Fruit fly (Drosophila melanogaster) whole organism, embryonic: Measurements from ENCODE around the gene Mvl.

Experiments
- B-H2 ChIP-seq: fragments of 200-800 bp; sonication (Bioruptor generic); optimal IDR thresholded peaks from 2 replicates; lab custom pipeline; 2018; ENCODE audit warnings: missing biosample characterization, mild to moderate bottlenecking, missing genetic modification characterization
- BEAF-32 ChIP-seq: fragments of 200-800 bp; sonication (Bioruptor generic); optimal IDR thresholded peaks from 3 replicates; lab custom pipeline; 2017; ENCODE audit warnings: missing biosample characterization, missing genetic modification characterization, mild to moderate bottlenecking, moderate library complexity, missing genetic modification reagents
- CG10147 ChIP-seq: fragments of 200-800 bp; sonication (Bioruptor generic); optimal IDR thresholded peaks from 2 replicates; lab custom pipeline; 2019; ENCODE audit warnings: missing biosample characterization, mild to moderate bottlenecking, missing genetic modification characterization, moderate library complexity
- CG10321 ChIP-seq: fragments of 200-800 bp; sonication (Bioruptor generic); IDR thresholded peaks from 2 replicates; pipeline ENCODE4 v1.3.6; 2022; ENCODE audit warnings: missing biosample characterization, missing genetic modification characterization
- CG11456 ChIP-seq: fragments of 200-800 bp; sonication (Bioruptor generic); IDR thresholded peaks from 3 replicates; pipeline ENCODE4 v1.3.6; 2022; ENCODE audit warnings: missing biosample characterization, missing genetic modification characterization
- CG13624 ChIP-seq: fragments of 200-800 bp; sonication (Bioruptor generic); optimal IDR thresholded peaks from 2 replicates; lab custom pipeline; 2016; ENCODE audit warnings: missing biosample characterization, missing genetic modification characterization
- CG15073 ChIP-seq: fragments of 200-800 bp; sonication (Bioruptor generic); optimal IDR thresholded peaks from 2 replicates; lab custom pipeline; 2016; ENCODE audit warnings: missing biosample characterization, missing genetic modification characterization
- CG15696 ChIP-seq: fragments of 200-800 bp; sonication (Bioruptor generic); optimal IDR thresholded peaks from 2 replicates; lab custom pipeline; 2019; ENCODE audit warnings: missing biosample characterization, mild to moderate bottlenecking, missing genetic modification characterization, moderate library complexity
- CG1603 ChIP-seq: fragments of 200-800 bp; sonication (Bioruptor generic); optimal IDR thresholded peaks from 2 replicates; lab custom pipeline; 2019; ENCODE audit warnings: missing biosample characterization, mild to moderate bottlenecking, missing genetic modification characterization, moderate library complexity
- CG17186 ChIP-seq: fragments of 200-800 bp; sonication (Bioruptor generic); optimal IDR thresholded peaks from 3 replicates; lab custom pipeline; 2017; ENCODE audit warnings: missing biosample characterization, missing genetic modification reagents, missing genetic modification characterization
- CG1792 ChIP-seq: fragments of 200-800 bp; sonication (Bioruptor generic); optimal IDR thresholded peaks from 2 replicates; lab custom pipeline; 2016; ENCODE audit warnings: missing biosample characterization, missing genetic modification characterization
- CG18476 ChIP-seq: fragments of 200-800 bp; sonication (Bioruptor generic); optimal IDR thresholded peaks from 2 replicates; lab custom pipeline; 2016; ENCODE audit warnings: missing biosample characterization, mild to moderate bottlenecking, missing genetic modification characterization
- CG34376 ChIP-seq: fragments of 200-800 bp; sonication (Bioruptor generic); optimal IDR thresholded peaks from 2 replicates; lab custom pipeline; 2018; ENCODE audit warnings: missing biosample characterization, mild to moderate bottlenecking, missing genetic modification characterization
- CG3847 ChIP-seq: fragments of 200-800 bp; sonication (Bioruptor generic); IDR thresholded peaks from 2 replicates; pipeline ENCODE4 v1.3.6; 2022; ENCODE audit warnings: missing biosample characterization, missing genetic modification characterization
- CG8281 ChIP-seq: fragments of 200-800 bp; sonication (Bioruptor generic); optimal IDR thresholded peaks from 2 replicates; lab custom pipeline; 2018; ENCODE audit warnings: missing biosample characterization, mild to moderate bottlenecking, missing genetic modification characterization, moderate library complexity
- CG9609 ChIP-seq: fragments of 200-800 bp; sonication (Bioruptor generic); optimal IDR thresholded peaks from 3 replicates; lab custom pipeline; 2016; ENCODE audit warnings: missing biosample characterization, missing genetic modification characterization
- CTCF ChIP-seq: fragments of 200-800 bp; sonication (Bioruptor generic); optimal IDR thresholded peaks from 2 replicates; lab custom pipeline; 2017; ENCODE audit warnings: missing biosample characterization, mild to moderate bottlenecking, missing genetic modification characterization, moderate library complexity
- Chrac-16 ChIP-seq: fragments of 200-800 bp; sonication (Bioruptor generic); optimal IDR thresholded peaks from 3 replicates; lab custom pipeline; 2016; ENCODE audit warnings: missing biosample characterization, missing genetic modification characterization
- CrebB ChIP-seq: fragments of 200-800 bp; sonication (Bioruptor generic); optimal IDR thresholded peaks from 3 replicates; lab custom pipeline; 2018; ENCODE audit warnings: missing biosample characterization, mild to moderate bottlenecking, missing genetic modification characterization
- Dbx ChIP-seq: fragments of 200-800 bp; sonication (Bioruptor generic); IDR thresholded peaks from 3 replicates; pipeline ENCODE4 v1.3.6; 2022; ENCODE audit warnings: missing biosample characterization, missing genetic modification characterization
- Dfd ChIP-seq, 2 experiments: fragments of >200 bp; optimal IDR thresholded peaks; 2 replicates each; lab custom pipeline; 2017; ENCODE audit warnings: missing biosample characterization in 2 of 2, missing genetic modification characterization in 2 of 2
- Dip3 ChIP-seq: fragments of 200-800 bp; sonication (Bioruptor generic); optimal IDR thresholded peaks from 3 replicates; lab custom pipeline; 2016; ENCODE audit warnings: missing biosample characterization, missing genetic modification characterization
- E2f2 ChIP-seq: fragments of 200-800 bp; sonication (Bioruptor generic); IDR thresholded peaks from 2 replicates; pipeline ENCODE4 v1.3.6; 2022; ENCODE audit warnings: missing biosample characterization, missing genetic modification characterization
- Elba2 ChIP-seq: fragments of 200-800 bp; sonication (Bioruptor generic); optimal IDR thresholded peaks from 3 replicates; lab custom pipeline; 2016; ENCODE audit warnings: missing biosample characterization, missing genetic modification characterization
- Fer1 ChIP-seq: fragments of 200-800 bp; sonication (Bioruptor generic); optimal IDR thresholded peaks from 2 replicates; lab custom pipeline; 2017; ENCODE audit warnings: missing biosample characterization, mild to moderate bottlenecking, missing genetic modification characterization
- Hand ChIP-seq: fragments of 200-800 bp; sonication (Bioruptor generic); optimal IDR thresholded peaks from 2 replicates; lab custom pipeline; 2017; ENCODE audit warnings: mild to moderate bottlenecking, missing biosample characterization, missing genetic modification reagents, missing genetic modification characterization
- Lhr ChIP-seq: fragments of 200-800 bp; sonication (Bioruptor generic); optimal IDR thresholded peaks from 3 replicates; lab custom pipeline; 2017; ENCODE audit warnings: mild to moderate bottlenecking, missing biosample characterization, missing genetic modification reagents, missing genetic modification characterization
- Nf-YB ChIP-seq: fragments of 200-800 bp; sonication (Bioruptor generic); optimal IDR thresholded peaks from 3 replicates; lab custom pipeline; 2019; ENCODE audit warnings: missing biosample characterization, mild to moderate bottlenecking, missing genetic modification characterization, moderate library complexity
- Opbp ChIP-seq: fragments of 200-800 bp; sonication (Bioruptor generic); IDR thresholded peaks from 3 replicates; pipeline ENCODE4 v1.3.6; 2022; ENCODE audit warnings: missing biosample characterization, missing genetic modification characterization; ENCODE audit not compliant: partially characterized antibody
- Rfx ChIP-seq: fragments of 200-800 bp; sonication (Bioruptor generic); IDR thresholded peaks from 2 replicates; pipeline ENCODE4 v1.3.6; 2022; ENCODE audit warnings: missing biosample characterization, missing genetic modification characterization
- Sin3A ChIP-seq: fragments of >200 bp; optimal IDR thresholded peaks from 2 replicates; lab custom pipeline; 2018
- Tbp ChIP-seq: fragments of >200 bp; optimal IDR thresholded peaks from 2 replicates; lab custom pipeline; 2018; ENCODE audit warnings: missing biosample characterization, missing genetic modification characterization
- Trl ChIP-seq, 3 experiments: fragments of >200 bp in 2 of 3; fragments of 200-800 bp in 1 of 3; sonication (Bioruptor generic) in 1 of 3; optimal IDR thresholded peaks; 2 replicates in 1 of 3; 3 replicates in 2 of 3; lab custom pipeline; 2016 to 2017; ENCODE audit warnings: missing biosample characterization in 1 of 3, missing genetic modification characterization in 1 of 3
- amos ChIP-seq: fragments of 200-800 bp; sonication (Bioruptor generic); IDR thresholded peaks from 2 replicates; pipeline ENCODE4 v1.3.6; 2022; ENCODE audit warnings: missing biosample characterization, missing genetic modification characterization; ENCODE audit not compliant: partially characterized antibody
- bbx ChIP-seq: fragments of 200-800 bp; sonication (Bioruptor generic); IDR thresholded peaks from 2 replicates; pipeline ENCODE4 v1.3.6; 2022; ENCODE audit warnings: missing biosample characterization, missing genetic modification characterization; ENCODE audit not compliant: partially characterized antibody
- chinmo ChIP-seq: fragments of 200-800 bp; sonication (Bioruptor generic); IDR thresholded peaks from 4 replicates; pipeline ENCODE4 v1.3.6; 2022; ENCODE audit warnings: missing biosample characterization, missing genetic modification characterization; ENCODE audit not compliant: partially characterized antibody
- crc ChIP-seq: fragments of 200-800 bp; sonication (Bioruptor generic); optimal IDR thresholded peaks from 2 replicates; lab custom pipeline; 2016; ENCODE audit warnings: missing biosample characterization, missing genetic modification characterization
- cwo ChIP-seq: fragments of 200-800 bp; sonication (Bioruptor generic); optimal IDR thresholded peaks from 3 replicates; lab custom pipeline; 2017; ENCODE audit warnings: missing biosample characterization, missing genetic modification characterization, mild to moderate bottlenecking, moderate library complexity, missing genetic modification reagents
- en ChIP-seq: fragments of 200-800 bp; sonication (Bioruptor generic); optimal IDR thresholded peaks from 2 replicates; lab custom pipeline; 2016; ENCODE audit warnings: missing biosample characterization, missing genetic modification characterization
- ewg ChIP-seq: fragments of 200-800 bp; sonication (Bioruptor generic); optimal IDR thresholded peaks from 3 replicates; lab custom pipeline; 2017; ENCODE audit warnings: mild to moderate bottlenecking, missing biosample characterization, missing genetic modification reagents, missing genetic modification characterization
- exex ChIP-seq: fragments of 200-800 bp; sonication (Bioruptor generic); optimal IDR thresholded peaks from 4 replicates; lab custom pipeline; 2018; ENCODE audit warnings: missing biosample characterization, mild to moderate bottlenecking, missing genetic modification characterization, moderate library complexity
- fd64A ChIP-seq: fragments of 200-800 bp; sonication (Bioruptor generic); optimal IDR thresholded peaks from 3 replicates; lab custom pipeline; 2018; ENCODE audit warnings: missing biosample characterization, mild to moderate bottlenecking, missing genetic modification characterization
- fd96Cb ChIP-seq: fragments of 200-800 bp; sonication (Bioruptor generic); optimal IDR thresholded peaks from 2 replicates; lab custom pipeline; 2018; ENCODE audit warnings: missing biosample characterization, mild to moderate bottlenecking, missing genetic modification characterization, moderate library complexity
- grn ChIP-seq: fragments of 200-800 bp; sonication (Bioruptor generic); optimal IDR thresholded peaks from 3 replicates; lab custom pipeline; 2017; ENCODE audit warnings: missing biosample characterization, missing genetic modification characterization
- nerfin-1 ChIP-seq: fragments of 200-800 bp; sonication (Bioruptor generic); optimal IDR thresholded peaks from 3 replicates; lab custom pipeline; 2019; ENCODE audit warnings: missing biosample characterization, mild to moderate bottlenecking, missing genetic modification characterization, moderate library complexity
- nom ChIP-seq: fragments of 200-800 bp; sonication (Bioruptor generic); optimal IDR thresholded peaks from 2 replicates; lab custom pipeline; 2017; ENCODE audit warnings: missing biosample characterization, missing genetic modification characterization, mild to moderate bottlenecking, moderate library complexity, missing genetic modification reagents
- pita ChIP-seq: fragments of 200-800 bp; sonication (Bioruptor generic); optimal IDR thresholded peaks from 2 replicates; lab custom pipeline; 2017; ENCODE audit warnings: missing biosample characterization, mild to moderate bottlenecking, missing genetic modification characterization
- sug ChIP-seq: fragments of 200-800 bp; optimal IDR thresholded peaks from 2 replicates; lab custom pipeline; 2019; ENCODE audit warnings: missing biosample characterization, mild to moderate bottlenecking, missing genetic modification characterization, moderate library complexity
- zfh2 ChIP-seq: fragments of 200-800 bp; sonication (Bioruptor generic); optimal IDR thresholded peaks from 2 replicates; lab custom pipeline; 2016; ENCODE audit warnings: missing biosample characterization, missing genetic modification characterization

Gene Mvl

dm6 chr3R:21073707-21074106 is 13.1 kb upstream of the Mvl start, which contains the start of gene dmrt93B:
Gene dmrt93B, plus strand, starts transcription at chr3R:21074007.
- TF ChIP-seq Nf-YB = peak; percentile 7
- no peak for TF ChIP-seq Sin3A
- TF ChIP-seq CG15696 (tag; lab: Kevin White, UChicago) = no peak

DNA sequence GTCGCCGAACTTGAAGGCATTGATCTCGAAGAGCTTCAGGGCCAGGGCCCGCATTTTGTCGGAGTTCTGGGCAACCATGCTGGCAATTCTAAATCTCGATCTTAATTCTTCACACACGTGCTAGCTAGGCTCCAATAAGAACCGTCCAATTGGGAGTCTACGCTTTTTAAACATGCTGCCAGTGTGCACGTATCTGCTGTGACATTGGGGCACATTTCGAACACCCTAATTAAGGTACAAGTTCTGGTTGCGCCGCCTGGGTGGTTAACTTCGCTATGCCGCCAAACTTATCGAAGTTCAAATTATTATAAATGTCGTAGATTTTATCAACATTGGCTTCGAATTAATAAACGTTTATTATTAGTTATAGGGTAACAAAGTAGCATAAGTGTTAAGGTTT is 12.5 kb upstream of the Mvl start, which contains the start of gene r-l:
Gene r-l, minus strand, starts transcription at position 179 of the 400 bp plus-strand sequence.
- TF ChIP-seq Chrac-16 (GFP tag; lab: Kevin White, UChicago) (no peak), Trl (optimal IDR thresholded peaks at IDR 0.05; lab: Kevin White, UChicago) (no peak), Trl (GFP tag; optimal IDR thresholded peaks at IDR 0.05; lab: Kevin White, UChicago) (no peak), fd64A (GFP tag; lab: Kevin White, UChicago) (no peak), Lhr (peak; percentile 79), en (GFP tag; lab: Kevin White, UChicago) (no peak), CG15073 (GFP tag; lab: Kevin White, UChicago) (no peak), B-H2 (GFP tag; lab: Kevin White, UChicago) (peak; percentile 17), CG10321 (GFP tag; lab: Robert Waterston, UW) (no peak), nerfin-1 (tag; lab: Kevin White, UChicago) (no peak), CG13624 (GFP tag; lab: Kevin White, UChicago) (peak; percentile 69), ewg (GFP tag; lab: Kevin White, UChicago) (peak; percentile 6), bbx (GFP tag; lab: Robert Waterston, UW) (no peak), Fer1 (GFP tag; lab: Kevin White, UChicago) (peak; percentile 27), CG34376 (GFP tag; lab: Kevin White, UChicago) (peak; percentile 0), sug (tag; lab: Kevin White, UChicago) (peak; percentile 38), BEAF-32 (GFP tag; lab: Kevin White, UChicago) (peak; percentile 54), CG3847 (GFP tag; lab: Robert Waterston, UW) (peak; percentile 64), cwo (GFP tag; lab: Kevin White, UChicago) (peak; percentile 40), pita (GFP tag; lab: Kevin White, UChicago) (peak; percentile 70), CG8281 (no peak), exex (peak; percentile 81), CrebB (tag; lab: Kevin White, UChicago) (no peak), CTCF (GFP tag; lab: Kevin White, UChicago) (peak; percentile 58), Tbp (GFP tag; lab: Kevin White, UChicago) (no peak), Dfd (GFP tag; optimal IDR thresholded peaks at IDR 0.05; lab: Kevin White, UChicago) (no peak), Dip3 (GFP tag; lab: Kevin White, UChicago) (peak; percentile 15), Opbp (GFP tag; lab: Robert Waterston, UW) (0 out of 3 replicates have a peak, but pooled peaks have one; percentile 12), chinmo (GFP tag; lab: Robert Waterston, UW) (0 out of 4 replicates have a peak, but pooled peaks have one; percentile 65), zfh2 (GFP tag; lab: Kevin White, UChicago) (peak; percentile 4), crc (GFP tag; lab: Kevin White, UChicago) (no peak), CG1792 (GFP tag; lab: Kevin White, UChicago) (no peak), fd96Cb (tag; lab: Kevin White, UChicago) (no peak), CG10147 (GFP tag; lab: Kevin White, UChicago) (peak; percentile 32), E2f2 (GFP tag; lab: Robert Waterston, UW) (peak; percentile 100), CG18476 (no peak), CG17186 (peak; percentile 95), Dbx (GFP tag; lab: Robert Waterston, UW) (0 out of 3 replicates have a peak, but pooled peaks have one; percentile 23), amos (GFP tag; lab: Robert Waterston, UW) (peak; percentile 55; the same call in 1 of the 2 replicates), Rfx (GFP tag; lab: Robert Waterston, UW) (0 out of 2 replicates have a peak, but pooled peaks have one; percentile 15), Hand (GFP tag; lab: Kevin White, UChicago) (no peak), CG9609 (GFP tag; lab: Kevin White, UChicago) (no peak), Elba2 (GFP tag; lab: Kevin White, UChicago) (peak; percentile 98), grn (GFP tag; lab: Kevin White, UChicago) (peak; percentile 43), CG11456 (GFP tag; lab: Robert Waterston, UW) (no peak), nom (GFP tag; lab: Kevin White, UChicago) (no peak), CG1603 (peak; percentile 83)
